Worm (Caenorhabditis elegans) whole organism, L2 larva: ENCODE data around the gene nspc-4.

ENCODE experiments used
- ZK546.5 ChIP-seq: sonication (generic microtip); optimal IDR thresholded peaks from 2 replicates; lab custom pipeline; 2017; ENCODE audit warnings: missing biosample characterization, missing genetic modification characterization
- alr-1 ChIP-seq: fragments of 150-350 bp; optimal IDR thresholded peaks from 2 replicates; lab custom pipeline; 2014; ENCODE audit warnings: missing biosample characterization, missing genetic modification characterization
- ama-1 ChIP-seq: fragments of 150-350 bp; optimal IDR thresholded peaks from 2 replicates; lab custom pipeline; 2018; ENCODE audit warnings: inconsistent platforms
- blmp-1 ChIP-seq: sonication (generic microtip); optimal IDR thresholded peaks from 2 replicates; lab custom pipeline; 2017; ENCODE audit warnings: missing genetic modification characterization, mild to moderate bottlenecking, missing compliant biosample characterization, antibody characterized with exemption, moderate library complexity; ENCODE audit not compliant: insufficient read depth
- ceh-16 ChIP-seq: fragments of 150-350 bp; optimal IDR thresholded peaks from 2 replicates; lab custom pipeline; 2014; ENCODE audit warnings: missing biosample characterization, missing genetic modification characterization
- ceh-82 ChIP-seq: fragments of 150-350 bp; optimal IDR thresholded peaks from 2 replicates; lab custom pipeline; 2014; ENCODE audit warnings: missing biosample characterization, missing genetic modification characterization
- lin-39 ChIP-seq: fragments of 150-350 bp; optimal IDR thresholded peaks from 2 replicates; lab custom pipeline; 2014; ENCODE audit warnings: missing biosample characterization, missing genetic modification reagents, missing genetic modification characterization
- nhr-77 ChIP-seq: fragments of 150-350 bp; optimal IDR thresholded peaks from 2 replicates; lab custom pipeline; 2014; ENCODE audit warnings: missing biosample characterization, missing genetic modification characterization
- peb-1 ChIP-seq: fragments of 150-350 bp; optimal IDR thresholded peaks from 2 replicates; lab custom pipeline; 2014; ENCODE audit warnings: missing biosample characterization, missing genetic modification characterization
- snpc-4 ChIP-seq: fragments of 150-350 bp; optimal IDR thresholded peaks from 2 replicates; lab custom pipeline; 2014; ENCODE audit warnings: missing biosample characterization, missing genetic modification characterization
- unc-39 ChIP-seq: fragments of 150-350 bp; optimal IDR thresholded peaks from 2 replicates; lab custom pipeline; 2014; ENCODE audit warnings: missing biosample characterization, missing genetic modification characterization
- unc-62 ChIP-seq: fragments of 150-350 bp; optimal IDR thresholded peaks from 2 replicates; lab custom pipeline; 2014; ENCODE audit warnings: missing biosample characterization, missing genetic modification reagents, missing genetic modification characterization

ce11 chrX:8570997-8571517 is 32.9 kb upstream of the nspc-4 start, which contains the start of gene jmjd-3.1:
- TF ChIP-seq ceh-82: no peak
- TF ChIP-seq nhr-77 (tag; lab: Kevin White, UChicago): no peak
- no peak for TF ChIP-seq peb-1 (tag; lab: Kevin White, UChicago)
- no peak for TF ChIP-seq alr-1 (tag; lab: Kevin White, UChicago)
- no peak for TF ChIP-seq ama-1 (lab: Kevin White, UChicago)
- TF ChIP-seq unc-39: no peak
- TF ChIP-seq snpc-4: no peak
- TF ChIP-seq ceh-16 (tag; lab: Kevin White, UChicago): no peak
- no peak for TF ChIP-seq ZK546.5 (tag; lab: Kevin White, UChicago)
- TF ChIP-seq unc-62 (GFP tag; lab: Kevin White, UChicago): no peak
- no peak for TF ChIP-seq blmp-1 (tag; lab: Kevin White, UChicago)
- TF ChIP-seq lin-39 (tag; lab: Kevin White, UChicago): no peak
